Worm (Caenorhabditis elegans): ENCODE results near the gene F22B7.3.

DNA sequence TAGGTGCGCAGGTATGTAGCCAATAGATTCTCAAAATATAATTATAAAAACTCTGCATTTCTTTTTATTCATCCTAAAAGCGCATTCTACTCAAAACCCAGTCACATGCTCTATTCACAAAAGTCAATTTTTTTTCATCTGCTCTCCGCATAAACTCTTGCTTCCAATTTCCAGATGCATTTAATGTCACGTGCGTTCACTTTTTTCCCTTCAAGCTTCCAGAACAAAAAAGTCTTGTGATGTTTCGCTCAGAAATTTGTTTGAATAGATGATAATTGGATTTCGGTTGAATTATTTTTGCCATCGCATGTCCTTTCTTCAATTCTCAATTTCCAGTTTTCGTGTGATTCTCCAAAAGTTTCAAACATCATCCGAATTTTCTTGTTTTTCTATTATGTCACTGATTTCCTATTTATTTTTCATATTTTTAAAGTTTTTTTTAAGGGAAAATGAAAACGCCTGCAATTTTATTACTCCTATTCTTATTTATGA is 16.3 kb downstream of the F22B7.3 start, which contains the start of gene F22B7.1:
- TF ChIP-seq tab-1 (GFP tag; IDR thresholded peaks at IDR 0.05) (no peak), med-1 (GFP tag; optimal IDR thresholded peaks at IDR 0.05; ENCODE audit: insufficient read depth) (no peak), ztf-29 (GFP tag; IDR thresholded peaks at IDR 0.05) (no peak), T22C8.4 (GFP tag; IDR thresholded peaks at IDR 0.05) (no peak), ref-1 (GFP tag; conservative IDR thresholded peaks at IDR 0.05) (no peak), ztf-23 (GFP tag; IDR thresholded peaks at IDR 0.05) (no peak)
